Worm (Caenorhabditis elegans) whole organism, young adult: ENCODE measurements around the gene T01C1.4.

Source experiments
- B0035.1 ChIP-seq: sonication (generic microtip); optimal IDR thresholded peaks from 2 replicates; lab custom pipeline; 2016; ENCODE audit warnings: missing genetic modification characterization, mild to moderate bottlenecking, missing compliant biosample characterization, missing genotype, missing genetic modification reagents
- B0261.1 ChIP-seq: sonication (generic microtip); optimal IDR thresholded peaks from 2 replicates; lab custom pipeline; 2016; ENCODE audit warnings: mild to moderate bottlenecking, missing genetic modification characterization, moderate library complexity, missing compliant biosample characterization
- F33H1.4 ChIP-seq: fragments of 200-800 bp; sonication (Bioruptor generic); IDR thresholded peaks from 2 replicates; pipeline ENCODE4 v1.3.6; 2022; ENCODE audit warnings: missing genetic modification reagents, missing genetic modification characterization, missing compliant biosample characterization
- F57C9.4 ChIP-seq: sonication (generic microtip); optimal IDR thresholded peaks from 2 replicates; lab custom pipeline; 2017; ENCODE audit warnings: mild to moderate bottlenecking, missing genetic modification characterization, missing compliant biosample characterization
- T07F8.4 ChIP-seq: sonication (generic microtip); optimal IDR thresholded peaks from 2 replicates; lab custom pipeline; 2016; ENCODE audit warnings: mild to moderate bottlenecking, missing genetic modification characterization, moderate library complexity, missing compliant biosample characterization
- T26A5.8 ChIP-seq: sonication (generic microtip); optimal IDR thresholded peaks from 2 replicates; lab custom pipeline; 2016; ENCODE audit warnings: missing genetic modification characterization, missing compliant biosample characterization
- Y53F4B.3 ChIP-seq: fragments of 200-800 bp; sonication (Bioruptor generic); IDR thresholded peaks from 2 replicates; pipeline ENCODE4 v1.3.6; 2022; ENCODE audit warnings: missing genetic modification reagents, missing genetic modification characterization, missing compliant biosample characterization
- Y67H2A.10 ChIP-seq: fragments of 200-800 bp; sonication (Bioruptor generic); conservative IDR thresholded peaks from 2 replicates; pipeline ENCODE4 v1.3.6; 2022; ENCODE audit warnings: missing genetic modification reagents, missing genetic modification characterization, missing compliant biosample characterization
- aptf-3 ChIP-seq: fragments of 200-800 bp; sonication (Bioruptor generic); IDR thresholded peaks from 2 replicates; pipeline ENCODE4 v1.3.6; 2022; ENCODE audit warnings: missing genetic modification characterization, missing compliant biosample characterization
- attf-5 ChIP-seq: fragments of 200-800 bp; sonication (Bioruptor generic); optimal IDR thresholded peaks from 2 replicates; lab custom pipeline; 2018; ENCODE audit warnings: mild to moderate bottlenecking, missing genetic modification characterization, missing compliant biosample characterization
- ccch-3 ChIP-seq: fragments of 200-800 bp; sonication (Bioruptor generic); optimal IDR thresholded peaks from 2 replicates; lab custom pipeline; 2018; ENCODE audit warnings: mild to moderate bottlenecking, missing genetic modification characterization, missing compliant biosample characterization
- ceh-100 ChIP-seq: fragments of 200-800 bp; sonication (Bioruptor generic); IDR thresholded peaks from 2 replicates; pipeline ENCODE4 v1.3.6; 2022; ENCODE audit warnings: missing genetic modification reagents, missing genetic modification characterization, missing compliant biosample characterization
- ceh-27 ChIP-seq: fragments of 200-800 bp; sonication (Bioruptor generic); optimal IDR thresholded peaks from 2 replicates; lab custom pipeline; 2018; ENCODE audit warnings: mild to moderate bottlenecking, missing genetic modification characterization, moderate library complexity, missing compliant biosample characterization
- ceh-79 ChIP-seq: sonication (generic microtip); optimal IDR thresholded peaks from 2 replicates; lab custom pipeline; 2017; ENCODE audit warnings: mild to moderate bottlenecking, missing genetic modification characterization, missing compliant biosample characterization
- dpff-1 ChIP-seq: sonication (generic microtip); optimal IDR thresholded peaks from 2 replicates; lab custom pipeline; 2017; ENCODE audit warnings: mild to moderate bottlenecking, missing genetic modification characterization, missing compliant biosample characterization
- egl-44 ChIP-seq: fragments of 200-800 bp; sonication (Bioruptor generic); IDR thresholded peaks from 2 replicates; pipeline ENCODE4 v1.3.6; 2022; ENCODE audit warnings: missing genetic modification reagents, missing genetic modification characterization, missing compliant biosample characterization
- hrde-1 ChIP-seq: sonication (generic microtip); optimal IDR thresholded peaks from 2 replicates; lab custom pipeline; 2016; ENCODE audit warnings: missing genetic modification characterization, mild to moderate bottlenecking, missing compliant biosample characterization, moderate library complexity, missing genotype, missing genetic modification reagents, borderline replicate concordance
- let-607 ChIP-seq, 2 experiments: fragments of 200-800 bp in 1 of 2; sonication (Bioruptor generic) in 1 of 2; sonication (generic microtip) in 1 of 2; optimal IDR thresholded peaks; 2 replicates each; lab custom pipeline; 2016 to 2018; ENCODE audit warnings: mild to moderate bottlenecking in 2 of 2, missing compliant biosample characterization in 2 of 2, missing genetic modification characterization in 2 of 2, moderate library complexity in 2 of 2, missing genotype in 1 of 2
- lin-54 ChIP-seq: fragments of 200-800 bp; sonication (Bioruptor generic); optimal IDR thresholded peaks from 2 replicates; lab custom pipeline; 2018; ENCODE audit warnings: mild to moderate bottlenecking, missing genetic modification characterization, missing compliant biosample characterization
- madf-8 ChIP-seq: fragments of 200-800 bp; sonication (Bioruptor generic); conservative IDR thresholded peaks from 2 replicates; pipeline ENCODE4 v1.3.6; 2022; ENCODE audit warnings: missing genetic modification reagents, missing genetic modification characterization, missing compliant biosample characterization
- nfya-2 ChIP-seq: fragments of 200-800 bp; sonication (Bioruptor generic); IDR thresholded peaks from 2 replicates; pipeline ENCODE4 v1.3.6; 2022; ENCODE audit warnings: missing genetic modification reagents, missing genetic modification characterization, missing compliant biosample characterization
- nhr-80 ChIP-seq: sonication (generic microtip); optimal IDR thresholded peaks from 2 replicates; lab custom pipeline; 2016; ENCODE audit warnings: missing genetic modification characterization, missing compliant biosample characterization
- pha-4 ChIP-seq: fragments of 150-350 bp; sonication (generic microtip); optimal IDR thresholded peaks from 2 replicates; lab custom pipeline; 2014; ENCODE audit warnings: missing biosample characterization, missing genetic modification reagents, missing genetic modification characterization
- rec-8 ChIP-seq, 2 experiments: sonication (generic microtip); optimal IDR thresholded peaks; 2 replicates each; lab custom pipeline; 2016; ENCODE audit warnings: mild to moderate bottlenecking in 2 of 2, missing genetic modification characterization in 2 of 2, missing genetic modification reagents in 2 of 2, missing genotype in 2 of 2, missing biosample characterization in 1 of 2, missing compliant biosample characterization in 1 of 2, moderate library complexity in 1 of 2
- repo-1 ChIP-seq: sonication (generic microtip); optimal IDR thresholded peaks from 2 replicates; lab custom pipeline; 2017; ENCODE audit warnings: mild to moderate bottlenecking, missing genetic modification characterization, missing compliant biosample characterization
- rpc-1 ChIP-seq, 2 experiments: fragments of 150-350 bp in 1 of 2; sonication (generic microtip) in 1 of 2; optimal IDR thresholded peaks; 2 replicates each; lab custom pipeline; 2014 to 2018; ENCODE audit warnings: missing biosample characterization in 1 of 2, missing genetic modification characterization in 1 of 2, missing genetic modification reagents in 1 of 2, missing genotype in 1 of 2
- snpc-1.1 ChIP-seq: sonication (generic microtip); optimal IDR thresholded peaks from 2 replicates; lab custom pipeline; 2017; ENCODE audit warnings: missing genetic modification characterization, mild to moderate bottlenecking, missing compliant biosample characterization, antibody characterized with exemption, moderate library complexity, missing genotype, missing genetic modification reagents; ENCODE audit not compliant: insufficient read depth
- snpc-1.3 ChIP-seq: sonication (generic microtip); optimal IDR thresholded peaks from 2 replicates; lab custom pipeline; 2017; ENCODE audit warnings: missing genetic modification characterization, mild to moderate bottlenecking, missing compliant biosample characterization, antibody characterized with exemption, moderate library complexity, missing genotype, missing genetic modification reagents; ENCODE audit not compliant: insufficient read depth
- snpc-3.4 ChIP-seq: sonication (generic microtip); optimal IDR thresholded peaks from 2 replicates; lab custom pipeline; 2017; ENCODE audit warnings: missing genetic modification characterization, mild to moderate bottlenecking, missing compliant biosample characterization, antibody characterized with exemption, moderate library complexity, missing genotype, missing genetic modification reagents
- unc-62 ChIP-seq: fragments of 150-350 bp; optimal IDR thresholded peaks from 2 replicates; lab custom pipeline; 2014; ENCODE audit warnings: missing biosample characterization, missing genetic modification reagents, missing genetic modification characterization
- zim-3 ChIP-seq: sonication (generic microtip); optimal IDR thresholded peaks from 2 replicates; lab custom pipeline; 2017; ENCODE audit warnings: mild to moderate bottlenecking, missing genetic modification characterization, moderate library complexity, missing compliant biosample characterization

Gene T01C1.4

DNA sequence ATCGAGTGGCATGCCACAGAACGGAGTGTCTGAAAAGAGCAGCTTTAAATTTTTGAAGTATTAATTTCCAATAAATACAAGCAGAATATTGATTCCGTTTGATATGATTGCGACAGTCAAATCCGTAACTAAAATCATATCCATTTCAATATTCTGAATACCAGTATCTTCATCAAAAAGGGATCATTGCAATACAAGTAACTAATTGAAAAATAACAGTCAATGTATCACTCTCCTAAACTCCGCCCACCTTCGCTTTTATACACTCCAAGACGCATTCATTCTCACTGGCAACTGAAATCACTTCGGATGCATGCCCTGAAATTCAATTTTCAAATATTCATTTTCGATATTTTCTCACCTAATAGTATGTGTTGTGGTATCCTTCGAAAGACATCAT is 36.5 kb upstream of the T01C1.4 start, which contains the start of gene R07A4.3:
Gene R07A4.3 (plus strand): TSS at position 301 of the 400 bp plus-strand sequence.
- TF ChIP-seq unc-62 (GFP tag; lab: Kevin White, UChicago) (no peak), B0035.1 (tag; lab: Kevin White, UChicago) (no peak), ceh-79 (no peak), snpc-3.4 (tag; lab: Kevin White, UChicago) (no peak), hrde-1 (tag; lab: Kevin White, UChicago) (no peak), rec-8 (tag; optimal IDR thresholded peaks at IDR 0.05; lab: Kevin White, UChicago) (no peak), repo-1 (tag; lab: Kevin White, UChicago) (no peak)

DNA sequence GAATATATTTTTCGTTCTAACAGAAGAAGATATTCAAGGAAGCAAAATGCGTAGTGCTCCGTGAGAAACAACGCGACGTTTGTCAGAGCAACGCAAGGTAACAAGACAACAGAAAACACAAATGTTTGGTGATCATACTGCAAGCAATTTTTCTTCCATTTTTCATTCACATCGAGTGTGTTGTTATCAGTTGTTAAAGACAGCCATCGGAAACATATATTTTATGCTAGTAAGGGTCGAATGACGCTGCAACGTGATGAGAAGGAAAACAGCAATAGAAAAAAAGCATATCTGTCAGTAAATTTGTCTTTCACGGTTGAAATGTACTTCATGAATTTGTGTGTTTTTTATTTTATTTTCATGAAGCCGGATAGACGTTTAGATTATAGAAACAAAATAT is 31.2 kb upstream of the T01C1.4 start:
- TF ChIP-seq ceh-27 (GFP tag; lab: Kevin White, UChicago) (no peak), nhr-80 (tag; lab: Kevin White, UChicago) (peak; percentile 80)
- TF ChIP-seq, all 124 proteins: peak for 1

DNA sequence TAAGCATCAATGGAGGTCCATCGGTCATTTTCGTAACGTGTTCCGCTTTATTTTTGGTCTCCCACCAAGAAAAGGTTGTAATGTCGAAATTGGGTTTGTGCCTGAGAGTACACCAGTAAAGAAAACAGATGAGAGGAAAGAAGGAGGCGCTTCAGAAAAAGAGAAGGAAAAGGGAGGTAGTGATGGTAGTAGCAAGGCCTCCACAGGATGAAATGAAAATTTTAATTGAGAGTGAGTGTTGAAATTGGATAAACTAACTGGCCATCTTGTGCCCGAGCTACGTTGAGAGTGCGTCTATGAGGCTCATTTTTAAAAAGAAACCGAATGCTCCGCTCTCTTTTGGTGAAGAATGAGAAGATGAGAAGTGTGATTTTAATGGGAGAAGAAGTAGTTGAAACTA is 29.5 kb upstream of the T01C1.4 start, which contains the start of gene R07A4.2:
Gene R07A4.2 (minus strand): TSS at position 101 of the 400 bp plus-strand sequence.
- TF ChIP-seq snpc-1.1 (tag; lab: Kevin White, UChicago): no peak
- no peak for TF ChIP-seq let-607 (tag; optimal IDR thresholded peaks at IDR 0.05; lab: Kevin White, UChicago)
- TF ChIP-seq nfya-2 (GFP tag; lab: Robert Waterston, UW): no peak
- no peak for TF ChIP-seq B0261.1 (tag; lab: Kevin White, UChicago)
- no peak for TF ChIP-seq egl-44 (GFP tag; lab: Robert Waterston, UW)
- TF ChIP-seq attf-5 (GFP tag; lab: Kevin White, UChicago): no peak
- no peak for TF ChIP-seq madf-8 (GFP tag; lab: Robert Waterston, UW)

DNA sequence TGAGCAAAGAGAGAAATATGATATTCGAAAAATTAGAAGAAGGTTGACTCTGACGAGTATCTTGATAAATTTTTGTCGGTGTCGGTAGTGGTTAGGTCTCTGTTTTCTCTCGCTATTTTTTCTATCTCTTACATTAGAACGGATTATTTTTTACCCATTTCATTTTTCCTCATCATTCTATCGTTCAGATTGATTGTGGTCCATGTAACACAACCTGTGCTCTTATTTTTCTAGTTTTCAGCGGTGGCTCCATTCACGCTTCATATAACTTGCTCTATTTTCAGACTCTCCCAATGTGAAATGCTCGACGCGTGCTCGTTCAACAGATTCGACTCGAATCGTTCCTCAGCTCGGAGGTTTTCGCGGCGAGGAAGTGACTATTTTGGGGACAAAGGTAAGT is 17.1 kb upstream of the T01C1.4 start, which contains the start of gene egl-36:
Gene egl-36 (plus strand): TSS at position 301 of the 400 bp plus-strand sequence.
- TF ChIP-seq ccch-3 (GFP tag; lab: Kevin White, UChicago) (no peak), ceh-100 (GFP tag; lab: Robert Waterston, UW) (no peak), snpc-1.3 (no peak), F57C9.4 (no peak), unc-62 (GFP tag; lab: Kevin White, UChicago) (no peak), T26A5.8 (no peak), T07F8.4 (no peak), zim-3 (tag; lab: Kevin White, UChicago) (no peak), dpff-1 (tag; lab: Kevin White, UChicago) (no peak), F33H1.4 (GFP tag; lab: Robert Waterston, UW) (no peak), rpc-1 (optimal IDR thresholded peaks at IDR 0.05; lab: Kevin White, UChicago) (no peak), rpc-1 (tag; optimal IDR thresholded peaks at IDR 0.05; lab: Kevin White, UChicago) (no peak), aptf-3 (GFP tag; lab: Robert Waterston, UW) (no peak), Y67H2A.10 (GFP tag; lab: Robert Waterston, UW) (no peak), pha-4 (tag; lab: Kevin White, UChicago) (no peak), nhr-80 (tag; lab: Kevin White, UChicago) (no peak), lin-54 (no peak), Y53F4B.3 (GFP tag; lab: Robert Waterston, UW) (no peak)
- TF ChIP-seq, all 124 proteins: peak for 0
